Worm (Caenorhabditis elegans) whole organism, mixed stage, embryonic: ENCODE results near the gene B0303.14.

Source experiments
- ceh-39 ChIP-seq: fragments of 150-350 bp; optimal IDR thresholded peaks from 2 replicates; lab custom pipeline; 2014; ENCODE audit warnings: missing biosample characterization, missing genetic modification characterization
- ceh-43 ChIP-seq: fragments of 200-800 bp; sonication (Bioruptor generic); optimal IDR thresholded peaks from 2 replicates; lab custom pipeline; 2018; ENCODE audit warnings: mild to moderate bottlenecking, missing genetic modification characterization, moderate library complexity, missing compliant biosample characterization
- ceh-83 ChIP-seq: fragments of 200-800 bp; sonication (Bioruptor generic); optimal IDR thresholded peaks from 2 replicates; lab custom pipeline; 2018; ENCODE audit warnings: mild to moderate bottlenecking, missing genetic modification characterization, missing compliant biosample characterization
- ces-1 ChIP-seq: fragments of 150-350 bp; optimal IDR thresholded peaks from 2 replicates; lab custom pipeline; 2014; ENCODE audit warnings: missing biosample characterization, missing genetic modification reagents, missing genetic modification characterization
- cnd-1 ChIP-seq: fragments of 200-800 bp; sonication (Bioruptor generic); optimal IDR thresholded peaks from 2 replicates; lab custom pipeline; 2018; ENCODE audit warnings: mild to moderate bottlenecking, missing genetic modification characterization, missing compliant biosample characterization
- elt-1 ChIP-seq: sonication (generic microtip); optimal IDR thresholded peaks from 2 replicates; lab custom pipeline; 2017; ENCODE audit warnings: missing genetic modification characterization, mild to moderate bottlenecking, missing compliant biosample characterization, antibody characterized with exemption, moderate library complexity, borderline replicate concordance; ENCODE audit not compliant: insufficient read depth
- elt-3 ChIP-seq: fragments of 150-350 bp; optimal IDR thresholded peaks from 2 replicates; lab custom pipeline; 2014; ENCODE audit warnings: missing biosample characterization, missing genetic modification characterization
- flh-1 ChIP-seq: fragments of 200-800 bp; sonication (Bioruptor generic); optimal IDR thresholded peaks from 2 replicates; lab custom pipeline; 2018; ENCODE audit warnings: mild to moderate bottlenecking, missing genetic modification characterization, moderate library complexity, missing compliant biosample characterization
- hlh-1 ChIP-seq: fragments of 150-350 bp; optimal IDR thresholded peaks from 2 replicates; lab custom pipeline; 2014; ENCODE audit warnings: missing biosample characterization, missing genetic modification reagents, missing genetic modification characterization
- lin-13 ChIP-seq: fragments of 150-350 bp; optimal IDR thresholded peaks from 2 replicates; lab custom pipeline; 2014; ENCODE audit warnings: missing biosample characterization, missing genetic modification characterization
- lin-32 ChIP-seq: fragments of 200-800 bp; sonication (Bioruptor generic); optimal IDR thresholded peaks from 2 replicates; lab custom pipeline; 2018; ENCODE audit warnings: mild to moderate bottlenecking, missing genetic modification characterization, missing compliant biosample characterization
- lsy-2 ChIP-seq: fragments of 150-350 bp; optimal IDR thresholded peaks from 2 replicates; lab custom pipeline; 2014; ENCODE audit warnings: missing biosample characterization, missing genetic modification characterization
- mab-5 ChIP-seq: fragments of 150-350 bp; optimal IDR thresholded peaks from 2 replicates; lab custom pipeline; 2014; ENCODE audit warnings: missing biosample characterization, missing genetic modification characterization
- mep-1 ChIP-seq: fragments of 150-350 bp; optimal IDR thresholded peaks from 2 replicates; lab custom pipeline; 2017; ENCODE audit warnings: missing biosample characterization, missing genetic modification reagents, missing genetic modification characterization, inconsistent platforms
- mls-2 ChIP-seq: sonication (generic microtip); optimal IDR thresholded peaks from 2 replicates; lab custom pipeline; 2016; ENCODE audit warnings: mild to moderate bottlenecking, missing genetic modification characterization, moderate library complexity, missing compliant biosample characterization
- nhr-12 ChIP-seq: fragments of 150-350 bp; optimal IDR thresholded peaks from 2 replicates; lab custom pipeline; 2014; ENCODE audit warnings: missing biosample characterization, missing genetic modification characterization
- nhr-237 ChIP-seq: fragments of 150-350 bp; optimal IDR thresholded peaks from 2 replicates; lab custom pipeline; 2014; ENCODE audit warnings: missing biosample characterization, missing genetic modification characterization
- nhr-28 ChIP-seq: fragments of 150-350 bp; optimal IDR thresholded peaks from 2 replicates; lab custom pipeline; 2014; ENCODE audit warnings: missing biosample characterization, missing genetic modification characterization
- nhr-76 ChIP-seq: sonication (generic microtip); optimal IDR thresholded peaks from 2 replicates; lab custom pipeline; 2017; ENCODE audit warnings: missing biosample characterization, missing genetic modification characterization
- pha-4 ChIP-seq: fragments of 150-350 bp; optimal IDR thresholded peaks from 2 replicates; lab custom pipeline; 2018; ENCODE audit warnings: missing biosample characterization, missing genetic modification reagents, missing genetic modification characterization
- sem-2 ChIP-seq: fragments of 200-800 bp; sonication (Bioruptor generic); optimal IDR thresholded peaks from 2 replicates; lab custom pipeline; 2018; ENCODE audit warnings: mild to moderate bottlenecking, missing genetic modification characterization, missing compliant biosample characterization
- snpc-4 ChIP-seq: fragments of 150-350 bp; optimal IDR thresholded peaks from 2 replicates; lab custom pipeline; 2014; ENCODE audit warnings: missing biosample characterization, missing genetic modification characterization
- sptf-1 ChIP-seq: sonication (generic microtip); optimal IDR thresholded peaks from 2 replicates; lab custom pipeline; 2017; ENCODE audit warnings: mild to moderate bottlenecking, missing genetic modification characterization, moderate library complexity, missing compliant biosample characterization
- tbx-8 ChIP-seq: fragments of 200-800 bp; sonication (Bioruptor generic); optimal IDR thresholded peaks from 2 replicates; lab custom pipeline; 2018; ENCODE audit warnings: mild to moderate bottlenecking, missing genetic modification characterization, moderate library complexity, missing compliant biosample characterization
- unc-120 ChIP-seq: sonication (generic microtip); optimal IDR thresholded peaks from 2 replicates; lab custom pipeline; 2017; ENCODE audit warnings: missing genetic modification characterization, missing compliant biosample characterization; ENCODE audit not compliant: poor library complexity, severe bottlenecking
- unc-62 ChIP-seq: fragments of 150-350 bp; optimal IDR thresholded peaks from 2 replicates; lab custom pipeline; 2014; ENCODE audit warnings: missing biosample characterization, missing genetic modification reagents, missing genetic modification characterization
- zip-8 ChIP-seq: fragments of 150-350 bp; optimal IDR thresholded peaks from 2 replicates; lab custom pipeline; 2014; ENCODE audit warnings: missing biosample characterization, missing genetic modification characterization
- ztf-11 ChIP-seq: fragments of 150-350 bp; optimal IDR thresholded peaks from 2 replicates; lab custom pipeline; 2014; ENCODE audit warnings: missing biosample characterization, missing genetic modification characterization

B0303.14 gene

DNA sequence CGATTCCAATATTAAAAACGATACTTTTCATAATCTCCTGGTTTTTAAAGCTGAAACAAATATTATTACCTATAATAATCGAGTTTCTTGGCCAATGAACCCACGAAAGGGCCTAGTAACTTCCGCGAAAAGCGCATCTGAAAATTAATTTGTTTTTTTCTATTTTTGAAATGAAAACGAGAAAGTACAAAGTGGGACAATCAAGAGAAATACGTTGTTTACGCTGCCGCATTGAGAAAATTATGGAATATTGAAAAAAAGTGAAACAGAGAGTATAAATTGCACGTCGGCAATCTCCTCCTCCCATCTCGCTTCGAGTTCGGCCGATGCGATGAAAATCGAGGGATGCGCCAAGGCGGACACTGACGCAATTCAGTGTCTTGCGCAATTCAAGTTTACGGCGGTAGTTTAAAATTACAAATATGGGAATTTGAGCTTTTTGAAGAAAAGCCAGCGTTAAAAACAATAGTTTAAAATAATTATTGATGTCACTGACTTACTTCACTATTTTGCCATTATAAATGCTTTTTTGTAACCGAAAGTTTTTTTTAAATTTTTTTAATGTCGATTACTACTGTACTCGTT, 25.4 kb upstream of the B0303.14 start, which contains the start of gene pdhk-2 (continued):
- TF ChIP-seq cnd-1 (tag; lab: Kevin White, UChicago), result peak; percentile 64
- TF ChIP-seq zip-8 (tag; lab: Kevin White, UChicago), result peak; percentile 82
- TF ChIP-seq, all 35 proteins: peak for 23

DNA sequence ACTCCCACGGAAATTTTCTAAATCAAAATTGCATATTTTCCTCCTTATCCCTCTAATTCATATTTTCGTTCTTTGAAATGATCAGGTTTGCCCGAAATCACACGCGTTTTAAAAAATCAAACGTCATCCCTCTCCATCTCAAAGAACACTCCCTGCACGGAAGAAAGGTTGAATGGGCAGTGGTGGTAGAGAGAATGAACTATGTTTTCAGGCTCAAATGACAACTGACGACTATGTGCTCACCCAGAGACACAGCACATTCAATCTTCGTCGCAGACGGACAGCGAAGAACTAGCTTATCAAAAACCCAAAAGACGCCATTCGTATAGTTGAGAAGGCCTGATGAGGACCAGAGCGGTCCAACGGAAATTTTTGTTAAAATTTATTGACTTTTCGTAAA, 23.8 kb upstream of the B0303.14 start:
- no peak for TF ChIP-seq pha-4 (tag; lab: Kevin White, UChicago)
- TF ChIP-seq unc-120, result peak; percentile 2

DNA sequence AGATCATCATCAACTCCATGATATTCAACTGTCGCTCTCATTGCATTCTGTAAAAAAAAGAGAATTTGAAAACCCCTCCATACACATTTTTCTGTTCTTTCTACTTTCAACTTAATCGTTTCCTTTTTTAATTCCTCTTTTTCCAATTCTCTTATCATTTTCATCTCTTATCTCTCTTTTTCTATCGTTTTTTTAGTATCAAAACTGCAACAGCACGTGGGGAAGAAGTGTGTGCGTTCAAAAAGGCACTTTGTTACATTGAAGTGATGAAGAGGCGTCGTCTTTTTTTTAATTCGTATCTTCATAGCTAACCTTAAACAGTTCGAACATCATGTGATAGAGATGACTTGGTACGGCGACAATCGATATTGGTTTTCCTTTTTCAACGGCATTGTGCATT, 23.1 kb upstream of the B0303.14 start:
- TF ChIP-seq flh-1, result no peak
- no peak for TF ChIP-seq elt-1 (tag; lab: Kevin White, UChicago)
- TF ChIP-seq mls-2 (tag; lab: Kevin White, UChicago), result no peak
- TF ChIP-seq mep-1 (tag; lab: Kevin White, UChicago), result no peak
- no peak for TF ChIP-seq tbx-8 (GFP tag; lab: Kevin White, UChicago)
- no peak for TF ChIP-seq unc-120
- no peak for TF ChIP-seq lin-13 (tag; lab: Kevin White, UChicago)
- TF ChIP-seq nhr-28 (tag; lab: Kevin White, UChicago), result no peak
- no peak for TF ChIP-seq sem-2 (GFP tag; lab: Kevin White, UChicago)
- no peak for TF ChIP-seq sptf-1 (tag; lab: Kevin White, UChicago)
- TF ChIP-seq ztf-11 (tag; lab: Kevin White, UChicago), result no peak
- TF ChIP-seq pha-4 (tag; lab: Kevin White, UChicago), result no peak
- TF ChIP-seq snpc-4 (tag; lab: Kevin White, UChicago), result no peak
- no peak for TF ChIP-seq nhr-12 (tag; lab: Kevin White, UChicago)
- no peak for TF ChIP-seq ceh-39 (tag; lab: Kevin White, UChicago)
- TF ChIP-seq mab-5 (tag; lab: Kevin White, UChicago), result no peak
- no peak for TF ChIP-seq ceh-83 (GFP tag; lab: Kevin White, UChicago)
- no peak for TF ChIP-seq ceh-43 (GFP tag; lab: Kevin White, UChicago)
- TF ChIP-seq elt-3, result no peak

DNA sequence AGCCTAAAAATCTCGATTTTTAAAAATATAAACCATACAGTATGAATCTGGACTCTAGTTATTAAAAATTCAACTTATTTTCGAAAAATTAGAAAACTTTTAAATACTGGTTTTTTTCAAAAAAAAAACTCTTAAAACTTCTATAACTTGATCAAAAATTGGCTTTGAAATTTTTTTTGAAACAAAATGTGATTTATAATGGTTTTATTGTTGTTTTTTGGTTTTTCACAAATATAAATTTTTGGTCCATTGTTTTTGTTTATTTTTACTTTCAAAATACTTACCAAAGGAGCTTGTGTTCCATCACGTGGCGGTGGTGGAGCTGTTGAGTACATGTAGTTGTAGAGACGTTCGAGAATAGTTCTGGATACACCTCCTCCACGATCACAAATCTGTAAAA, 22.3 kb upstream of the B0303.14 start:
- TF ChIP-seq lsy-2 (tag; lab: Kevin White, UChicago), result no peak
- no peak for TF ChIP-seq elt-1 (tag; lab: Kevin White, UChicago)
- no peak for TF ChIP-seq unc-120
- no peak for TF ChIP-seq nhr-76
- TF ChIP-seq ces-1 (GFP tag; lab: Kevin White, UChicago), result no peak
- TF ChIP-seq ceh-43 (GFP tag; lab: Kevin White, UChicago), result no peak
- TF ChIP-seq hlh-1 (tag; lab: Kevin White, UChicago), result no peak
- no peak for TF ChIP-seq nhr-12 (tag; lab: Kevin White, UChicago)

DNA sequence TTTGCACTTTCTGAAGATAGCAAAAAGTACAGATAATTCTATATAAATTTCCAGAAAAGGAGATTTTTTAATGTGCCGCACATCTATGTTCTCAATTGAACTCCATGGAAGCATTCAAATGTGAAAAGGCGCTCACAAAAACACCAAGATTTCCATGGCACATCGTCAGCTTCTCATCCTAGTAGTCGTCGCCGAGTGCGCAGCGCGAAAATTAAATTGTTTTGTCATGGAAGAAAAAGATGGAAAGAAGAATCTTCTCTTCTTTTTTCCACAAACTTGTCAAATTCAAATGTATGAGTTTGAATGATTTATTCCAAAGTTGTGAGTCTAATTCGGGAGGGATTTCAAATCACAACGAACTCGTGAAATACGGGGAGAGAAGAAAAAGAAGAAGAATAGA, 21.4 kb upstream of the B0303.14 start:
- TF ChIP-seq tbx-8 (GFP tag; lab: Kevin White, UChicago) (no peak), ces-1 (GFP tag; lab: Kevin White, UChicago) (peak; percentile 81)

DNA sequence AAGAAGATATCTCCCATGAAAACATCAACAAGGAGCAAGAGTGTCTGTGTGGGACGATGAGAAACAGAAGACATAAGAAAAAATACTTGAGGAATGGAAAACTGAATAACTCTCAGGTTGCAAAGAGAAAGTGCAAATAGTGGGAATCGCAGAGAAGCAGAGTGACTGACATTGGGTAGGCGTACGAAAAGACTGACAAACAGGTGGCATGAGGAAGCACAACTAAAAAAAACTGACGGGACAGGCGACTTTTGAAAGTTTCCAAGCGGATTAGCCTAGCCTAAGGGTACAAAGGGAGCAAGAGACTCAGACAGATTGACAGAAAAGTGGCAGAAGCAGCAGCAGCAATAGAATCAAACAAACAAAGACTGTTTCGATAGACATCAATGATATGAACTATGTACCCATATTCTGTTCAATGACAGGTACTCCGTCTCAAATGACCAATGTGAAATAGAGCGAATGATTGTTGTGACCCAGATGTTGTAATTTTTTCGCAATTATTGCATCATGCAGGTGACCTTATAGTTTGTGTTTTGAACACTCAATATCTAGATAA, 18.4 kb upstream of the B0303.14 start:
- TF ChIP-seq nhr-237 (peak; percentile 21), lin-32 (GFP tag; lab: Kevin White, UChicago) (no peak), unc-62 (peak; percentile 74), elt-3 (no peak), zip-8 (tag; lab: Kevin White, UChicago) (peak; percentile 26), hlh-1 (tag; lab: Kevin White, UChicago) (peak; percentile 70), ceh-83 (GFP tag; lab: Kevin White, UChicago) (no peak), unc-120 (peak; percentile 39)
- TF ChIP-seq, all 35 proteins: peak for 5
